Worm (Caenorhabditis elegans) whole organism, midembryonic: ENCODE measurements around the gene str-109.

ENCODE experiments used
- T22C8.4 ChIP-seq: fragments of 200-800 bp; sonication (Bioruptor generic); IDR thresholded peaks from 2 replicates; pipeline ENCODE4 v1.3.6; 2022; ENCODE audit warnings: missing genetic modification characterization, missing compliant biosample characterization
- cog-1 ChIP-seq: sonication (generic microtip); optimal IDR thresholded peaks from 2 replicates; lab custom pipeline; 2016; ENCODE audit warnings: missing genetic modification characterization, missing compliant biosample characterization
- flt-1 ChIP-seq: fragments of 200-800 bp; sonication (Bioruptor generic); IDR thresholded peaks from 2 replicates; pipeline ENCODE4 v1.3.6; 2022; ENCODE audit warnings: missing genetic modification characterization, missing compliant biosample characterization
- klf-2 ChIP-seq: fragments of 200-800 bp; sonication (Bioruptor generic); conservative IDR thresholded peaks from 2 replicates; pipeline ENCODE4 v1.3.6; 2022; ENCODE audit warnings: missing genetic modification reagents, missing genetic modification characterization, missing compliant biosample characterization
- med-1 ChIP-seq: sonication (generic microtip); optimal IDR thresholded peaks from 2 replicates; lab custom pipeline; 2017; ENCODE audit warnings: missing genetic modification characterization, mild to moderate bottlenecking, missing compliant biosample characterization, antibody characterized with exemption, missing genetic modification reagents; ENCODE audit not compliant: insufficient read depth
- ref-1 ChIP-seq: fragments of 200-800 bp; sonication (Bioruptor generic); conservative IDR thresholded peaks from 2 replicates; pipeline ENCODE4 v1.3.6; 2022; ENCODE audit warnings: missing genetic modification reagents, missing genetic modification characterization, missing compliant biosample characterization
- tab-1 ChIP-seq: fragments of 200-800 bp; sonication (Bioruptor generic); IDR thresholded peaks from 2 replicates; pipeline ENCODE4 v1.3.6; 2022; ENCODE audit warnings: missing genetic modification characterization, missing compliant biosample characterization
- ztf-23 ChIP-seq: fragments of 200-800 bp; sonication (Bioruptor generic); IDR thresholded peaks from 2 replicates; pipeline ENCODE4 v1.3.6; 2022; ENCODE audit warnings: missing genetic modification reagents, missing genetic modification characterization, missing compliant biosample characterization

DNA sequence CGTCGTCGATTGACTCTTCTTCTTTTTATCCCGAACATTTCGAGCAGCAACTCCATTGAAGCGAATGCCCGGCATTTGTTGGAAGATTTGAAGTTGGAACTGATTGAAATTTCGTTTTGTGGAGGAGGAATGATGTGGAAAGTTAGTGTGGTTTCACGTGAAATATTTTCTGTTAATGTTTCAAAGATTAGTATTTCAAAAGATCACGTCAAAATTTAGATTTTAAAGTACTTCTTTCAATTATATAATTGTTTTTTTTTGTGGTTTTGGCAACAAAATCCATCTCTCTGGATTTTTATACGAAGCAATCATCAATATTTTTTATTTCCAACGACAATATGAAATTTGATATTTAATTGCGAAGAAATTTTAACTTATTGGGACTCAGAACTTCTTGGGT is 25.0 kb downstream of the str-109 start, which contains the start of gene F44G3.7:
- TF ChIP-seq cog-1 (tag; lab: Kevin White, UChicago) (no peak), med-1 (GFP tag; lab: Kevin White, UChicago) (no peak), T22C8.4 (GFP tag; lab: Robert Waterston, UW) (no peak), ztf-23 (no peak), ref-1 (GFP tag; lab: Robert Waterston, UW) (no peak), klf-2 (GFP tag; lab: Robert Waterston, UW) (no peak), flt-1 (GFP tag; lab: Robert Waterston, UW) (no peak), tab-1 (GFP tag; lab: Robert Waterston, UW) (no peak)
